Fruit fly (Drosophila melanogaster) whole organism, embryonic: ENCODE results near the gene lectin-29Ca.
A peak's percentile ranks its signal among the peaks of the same experiment; 100 is the strongest.

ENCODE experiments used
- Abd-B ChIP-seq: fragments of 200-800 bp; sonication (Bioruptor generic); optimal IDR thresholded peaks from 2 replicates; lab custom pipeline; 2018; ENCODE audit warnings: missing biosample characterization, mild to moderate bottlenecking, missing genetic modification characterization, moderate library complexity
- Adf1 ChIP-seq: fragments of 200-800 bp; sonication (Bioruptor generic); IDR thresholded peaks from 2 replicates; pipeline ENCODE4 v1.3.6; 2022; ENCODE audit warnings: missing biosample characterization, missing genetic modification characterization
- Asciz ChIP-seq: fragments of 200-800 bp; sonication (Bioruptor generic); optimal IDR thresholded peaks from 2 replicates; lab custom pipeline; 2017; ENCODE audit warnings: missing biosample characterization, mild to moderate bottlenecking, missing genetic modification characterization, missing genetic modification reagents
- BEAF-32 ChIP-seq: fragments of 200-800 bp; sonication (Bioruptor generic); optimal IDR thresholded peaks from 3 replicates; lab custom pipeline; 2017; ENCODE audit warnings: missing biosample characterization, missing genetic modification characterization, mild to moderate bottlenecking, moderate library complexity, missing genetic modification reagents
- CG11093 ChIP-seq: fragments of 200-800 bp; sonication (Bioruptor generic); IDR thresholded peaks from 3 replicates; pipeline ENCODE4 v1.3.6; 2022; ENCODE audit warnings: missing biosample characterization, missing genetic modification characterization
- CG11696 ChIP-seq: fragments of 200-800 bp; sonication (Bioruptor generic); IDR thresholded peaks from 2 replicates; pipeline ENCODE4 v1.3.6; 2022; ENCODE audit warnings: missing biosample characterization, missing genetic modification characterization
- CG12299 ChIP-seq: fragments of 200-800 bp; sonication (Bioruptor generic); optimal IDR thresholded peaks from 2 replicates; lab custom pipeline; 2018; ENCODE audit warnings: missing biosample characterization, mild to moderate bottlenecking, missing genetic modification characterization
- CG12391 ChIP-seq: fragments of 200-800 bp; sonication (Bioruptor generic); optimal IDR thresholded peaks from 3 replicates; lab custom pipeline; 2018; ENCODE audit warnings: missing biosample characterization, mild to moderate bottlenecking, missing genetic modification characterization, moderate library complexity
- CG13287 ChIP-seq: fragments of 200-800 bp; sonication (Bioruptor generic); IDR thresholded peaks from 2 replicates; pipeline ENCODE4 v1.3.6; 2022; ENCODE audit warnings: missing biosample characterization, missing genetic modification characterization; ENCODE audit not compliant: partially characterized antibody
- CG13775 ChIP-seq: fragments of 200-800 bp; sonication (Bioruptor generic); optimal IDR thresholded peaks from 3 replicates; lab custom pipeline; 2017; ENCODE audit warnings: missing biosample characterization, mild to moderate bottlenecking, missing genetic modification characterization
- CG1529 ChIP-seq: fragments of 200-800 bp; sonication (Bioruptor generic); optimal IDR thresholded peaks from 3 replicates; lab custom pipeline; 2018; ENCODE audit warnings: missing biosample characterization, missing genetic modification characterization
- CG15514 ChIP-seq: fragments of 200-800 bp; sonication (Bioruptor generic); optimal IDR thresholded peaks from 3 replicates; lab custom pipeline; 2017; ENCODE audit warnings: missing biosample characterization, missing genetic modification characterization, mild to moderate bottlenecking, moderate library complexity, missing genetic modification reagents
- CG15601 ChIP-seq: fragments of 200-800 bp; sonication (Bioruptor generic); optimal IDR thresholded peaks from 3 replicates; lab custom pipeline; 2019; ENCODE audit warnings: missing biosample characterization, mild to moderate bottlenecking, missing genetic modification characterization, moderate library complexity
- CG15696 ChIP-seq: fragments of 200-800 bp; sonication (Bioruptor generic); optimal IDR thresholded peaks from 2 replicates; lab custom pipeline; 2019; ENCODE audit warnings: missing biosample characterization, mild to moderate bottlenecking, missing genetic modification characterization, moderate library complexity
- CG17359 ChIP-seq: fragments of 200-800 bp; sonication (Bioruptor generic); optimal IDR thresholded peaks from 3 replicates; lab custom pipeline; 2018; ENCODE audit warnings: missing biosample characterization, mild to moderate bottlenecking, missing genetic modification characterization, moderate library complexity
- CG18011 ChIP-seq: fragments of 200-800 bp; sonication (Bioruptor generic); optimal IDR thresholded peaks from 2 replicates; lab custom pipeline; 2017; ENCODE audit warnings: missing biosample characterization, missing genetic modification characterization, mild to moderate bottlenecking, moderate library complexity, missing genotype
- CG2678 ChIP-seq: fragments of 200-800 bp; sonication (Bioruptor generic); optimal IDR thresholded peaks from 3 replicates; lab custom pipeline; 2019; ENCODE audit warnings: missing biosample characterization, mild to moderate bottlenecking, missing genetic modification characterization, moderate library complexity
- CG34422 ChIP-seq: fragments of 200-800 bp; sonication (Bioruptor generic); IDR thresholded peaks from 3 replicates; pipeline ENCODE4 v1.3.6; 2022; ENCODE audit warnings: missing biosample characterization, missing genetic modification characterization
- CG5180 ChIP-seq: fragments of 200-800 bp; sonication (Bioruptor generic); optimal IDR thresholded peaks from 3 replicates; lab custom pipeline; 2017; ENCODE audit warnings: missing biosample characterization, missing genetic modification characterization, mild to moderate bottlenecking, moderate library complexity, missing genetic modification reagents
- CG7745 ChIP-seq: fragments of 200-800 bp; sonication (Bioruptor generic); optimal IDR thresholded peaks from 2 replicates; lab custom pipeline; 2018; ENCODE audit warnings: missing biosample characterization, mild to moderate bottlenecking, missing genetic modification characterization, moderate library complexity
- CG8478 ChIP-seq: fragments of >200 bp; optimal IDR thresholded peaks from 2 replicates; lab custom pipeline; 2018
- Drgx ChIP-seq: fragments of 200-800 bp; sonication (Bioruptor generic); IDR thresholded peaks from 2 replicates; pipeline ENCODE4 v1.3.6; 2022; ENCODE audit warnings: missing biosample characterization, missing genetic modification characterization
- NFAT ChIP-seq: fragments of 200-800 bp; sonication (Bioruptor generic); IDR thresholded peaks from 2 replicates; pipeline ENCODE4 v1.3.6; 2022; ENCODE audit warnings: missing biosample characterization, missing genetic modification characterization
- Oaz ChIP-seq: fragments of 200-800 bp; sonication (Bioruptor generic); IDR thresholded peaks from 2 replicates; pipeline ENCODE4 v1.3.6; 2022; ENCODE audit warnings: missing biosample characterization, missing genetic modification characterization
- Rx ChIP-seq: fragments of 200-800 bp; sonication (Bioruptor generic); IDR thresholded peaks from 2 replicates; pipeline ENCODE4 v1.3.6; 2022; ENCODE audit warnings: missing biosample characterization, missing genetic modification characterization
- Six4 ChIP-seq: fragments of 200-800 bp; sonication (Bioruptor generic); optimal IDR thresholded peaks from 2 replicates; lab custom pipeline; 2016; ENCODE audit warnings: missing biosample characterization, missing genetic modification characterization
- Stat92E ChIP-seq, 3 experiments: fragments of >200 bp in 2 of 3; fragments of 200-800 bp in 1 of 3; sonication (Bioruptor generic) in 1 of 3; optimal IDR thresholded peaks; 2 replicates each; lab custom pipeline; 2017 to 2019; ENCODE audit warnings: missing biosample characterization in 3 of 3, missing genetic modification characterization in 3 of 3, mild to moderate bottlenecking in 1 of 3, moderate library complexity in 1 of 3
- Tbp ChIP-seq: fragments of >200 bp; optimal IDR thresholded peaks from 2 replicates; lab custom pipeline; 2018; ENCODE audit warnings: missing biosample characterization, missing genetic modification characterization
- Xrp1 ChIP-seq: fragments of 200-800 bp; sonication (Bioruptor generic); IDR thresholded peaks from 2 replicates; pipeline ENCODE4 v1.3.6; 2022; ENCODE audit warnings: missing biosample characterization, missing genetic modification characterization
- ap ChIP-seq: fragments of 200-800 bp; sonication (Bioruptor generic); IDR thresholded peaks from 2 replicates; pipeline ENCODE4 v1.3.6; 2022; ENCODE audit warnings: missing biosample characterization, missing genetic modification characterization
- ato ChIP-seq: fragments of 200-800 bp; sonication (Bioruptor generic); IDR thresholded peaks from 2 replicates; pipeline ENCODE4 v1.3.6; 2022; ENCODE audit warnings: missing biosample characterization, missing genetic modification characterization; ENCODE audit not compliant: partially characterized antibody
- chm ChIP-seq: fragments of 200-800 bp; sonication (Bioruptor generic); IDR thresholded peaks from 2 replicates; pipeline ENCODE4 v1.3.6; 2022; ENCODE audit warnings: missing biosample characterization, missing genetic modification characterization
- croc ChIP-seq: fragments of 200-800 bp; sonication (Bioruptor generic); conservative IDR thresholded peaks from 3 replicates; pipeline ENCODE4 v1.3.6; 2022; ENCODE audit warnings: missing biosample characterization, missing genetic modification characterization
- cwo ChIP-seq: fragments of 200-800 bp; sonication (Bioruptor generic); optimal IDR thresholded peaks from 3 replicates; lab custom pipeline; 2017; ENCODE audit warnings: missing biosample characterization, missing genetic modification characterization, mild to moderate bottlenecking, moderate library complexity, missing genetic modification reagents
- dmrt11E ChIP-seq: fragments of 200-800 bp; sonication (Bioruptor generic); optimal IDR thresholded peaks from 3 replicates; lab custom pipeline; 2018; ENCODE audit warnings: missing biosample characterization, mild to moderate bottlenecking, missing genetic modification characterization, moderate library complexity
- dmrt99B ChIP-seq: fragments of 200-800 bp; sonication (Bioruptor generic); optimal IDR thresholded peaks from 2 replicates; lab custom pipeline; 2018; ENCODE audit warnings: missing biosample characterization, mild to moderate bottlenecking, missing genetic modification characterization, moderate library complexity
- dpn ChIP-seq, 2 experiments: fragments of 200-800 bp; sonication (Bioruptor generic); optimal IDR thresholded peaks; 3 replicates each; lab custom pipeline; 2016; ENCODE audit warnings: missing biosample characterization in 2 of 2, missing genetic modification characterization in 2 of 2
- hth ChIP-seq: fragments of >200 bp; optimal IDR thresholded peaks from 2 replicates; lab custom pipeline; 2017; ENCODE audit warnings: inconsistent platforms
- jing ChIP-seq: fragments of 200-800 bp; sonication (Bioruptor generic); optimal IDR thresholded peaks from 2 replicates; lab custom pipeline; 2018; ENCODE audit warnings: missing biosample characterization, mild to moderate bottlenecking, missing genetic modification characterization
- otp ChIP-seq: fragments of 200-800 bp; sonication (Bioruptor generic); IDR thresholded peaks from 3 replicates; pipeline ENCODE4, ENCODE4 v1.3.6; 2022; ENCODE audit warnings: missing biosample characterization, missing genetic modification characterization
- peb ChIP-seq: fragments of 200-800 bp; sonication (Bioruptor generic); IDR thresholded peaks from 2 replicates; pipeline ENCODE4 v1.3.6; 2022; ENCODE audit warnings: missing biosample characterization, missing genetic modification characterization
- phol ChIP-seq: fragments of 200-800 bp; sonication (Bioruptor generic); optimal IDR thresholded peaks from 3 replicates; lab custom pipeline; 2018; ENCODE audit warnings: missing biosample characterization, mild to moderate bottlenecking, missing genetic modification characterization, moderate library complexity
- psq ChIP-seq: fragments of 200-800 bp; sonication (Bioruptor generic); optimal IDR thresholded peaks from 2 replicates; lab custom pipeline; 2017; ENCODE audit warnings: missing biosample characterization, missing genetic modification characterization
- sd ChIP-seq: fragments of 200-800 bp; sonication (Bioruptor generic); optimal IDR thresholded peaks from 3 replicates; lab custom pipeline; 2018; ENCODE audit warnings: missing biosample characterization, mild to moderate bottlenecking, missing genetic modification characterization, moderate library complexity
- sim ChIP-seq: fragments of 200-800 bp; sonication (Bioruptor generic); IDR thresholded peaks from 2 replicates; pipeline ENCODE4 v1.3.6; 2022; ENCODE audit warnings: missing biosample characterization, missing genetic modification characterization
- toy ChIP-seq: fragments of 200-800 bp; sonication (Bioruptor generic); IDR thresholded peaks from 2 replicates; pipeline ENCODE4 v1.3.6; 2022; ENCODE audit warnings: missing biosample characterization, missing genetic modification characterization
- tx ChIP-seq: fragments of 200-800 bp; sonication (Bioruptor generic); optimal IDR thresholded peaks from 2 replicates; lab custom pipeline; 2016; ENCODE audit warnings: missing biosample characterization, missing genetic modification characterization
- wor ChIP-seq: fragments of 200-800 bp; sonication (Bioruptor generic); IDR thresholded peaks from 2 replicates; pipeline ENCODE4 v1.3.6; 2022; ENCODE audit warnings: missing biosample characterization, missing genetic modification characterization
- yki ChIP-seq: fragments of >200 bp; optimal IDR thresholded peaks from 3 replicates; lab custom pipeline; 2018

Gene lectin-29Ca

DNA sequence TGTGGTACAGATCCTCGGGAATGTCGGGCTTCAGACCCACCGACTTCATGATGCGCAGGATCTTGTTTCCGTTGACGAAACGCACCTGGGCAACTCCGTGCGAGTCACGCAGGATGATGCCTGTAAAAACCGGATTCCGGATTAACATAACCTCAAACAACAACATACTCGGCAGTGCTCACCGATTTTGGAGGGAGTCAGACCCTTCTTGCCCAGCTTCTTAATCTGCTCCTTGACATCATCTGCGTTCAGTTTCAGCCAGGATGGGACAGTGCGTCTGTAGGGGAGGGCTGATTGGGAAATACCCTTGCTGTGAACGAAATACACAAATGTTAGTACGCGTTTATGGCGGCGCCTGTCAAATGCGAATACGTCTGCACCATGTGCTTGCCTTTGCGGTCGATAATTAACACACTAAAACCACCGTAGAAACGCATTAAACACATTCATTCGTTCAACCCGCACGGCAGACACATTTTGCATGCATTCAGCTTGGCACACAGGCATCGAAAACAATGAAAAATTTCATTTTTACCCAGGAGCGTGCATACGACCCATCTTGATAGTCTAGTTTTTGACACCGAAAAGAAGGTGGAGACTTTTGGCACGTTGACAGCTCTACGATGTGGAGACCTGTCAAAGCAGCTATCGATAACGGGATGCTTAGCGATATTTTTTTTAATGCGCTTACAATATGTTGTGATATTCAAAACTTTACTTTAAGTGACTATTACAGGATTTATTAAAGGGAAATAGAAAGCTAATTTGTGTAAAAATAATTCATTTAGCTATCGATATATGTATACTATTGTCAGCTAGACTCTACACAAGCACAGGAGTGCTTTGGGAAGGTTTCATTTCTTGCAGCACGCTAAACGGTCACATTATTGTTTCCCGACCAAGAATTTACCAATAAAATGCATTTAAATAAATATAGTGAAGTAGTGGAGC is 29.8 kb downstream of the lectin-29Ca start, which contains the start of the genes RpS13 and CSN8 (continued):
- TF ChIP-seq CG15601 = peak; percentile 31
- peak; percentile 10 for TF ChIP-seq CG17359 (tag; lab: Kevin White, UChicago)
- TF ChIP-seq dpn (GFP tag; optimal IDR thresholded peaks at IDR 0.05; lab: Kevin White, UChicago) = no peak
- TF ChIP-seq Six4 (GFP tag; lab: Kevin White, UChicago) = no peak
- peak; percentile 70 for TF ChIP-seq phol (tag; lab: Kevin White, UChicago)
- no peak for TF ChIP-seq yki (lab: Kevin White, UChicago)
- TF ChIP-seq peb (GFP tag; lab: Robert Waterston, UW) = no peak
- no peak for TF ChIP-seq dmrt99B (tag; lab: Kevin White, UChicago)
- TF ChIP-seq CG2678 (tag; lab: Kevin White, UChicago) = peak; percentile 26
- TF ChIP-seq CG7745 = no peak
- peak; percentile 94 for TF ChIP-seq CG18011 (GFP tag; lab: Kevin White, UChicago)
- no peak for TF ChIP-seq Rx (GFP tag; lab: Robert Waterston, UW)
- TF ChIP-seq dmrt11E (tag; lab: Kevin White, UChicago) = no peak
- no peak for TF ChIP-seq Xrp1 (GFP tag; lab: Robert Waterston, UW)
- TF ChIP-seq CG15514 (GFP tag; lab: Kevin White, UChicago) = peak; percentile 60
- TF ChIP-seq Drgx (GFP tag; lab: Robert Waterston, UW) = peak; percentile 16; the same call in 1 of the 2 replicates
- no peak for TF ChIP-seq Tbp (GFP tag; lab: Kevin White, UChicago)
- TF ChIP-seq otp (GFP tag; lab: Robert Waterston, UW) = no peak
- no peak for TF ChIP-seq CG1529 (GFP tag; lab: Kevin White, UChicago)
- TF ChIP-seq psq = no peak
- no peak for TF ChIP-seq croc (GFP tag; lab: Robert Waterston, UW)
- TF ChIP-seq ato (GFP tag; lab: Robert Waterston, UW) = peak; percentile 75
- TF ChIP-seq CG12299 (tag; lab: Kevin White, UChicago) = peak; percentile 56
- TF ChIP-seq CG15696 (tag; lab: Kevin White, UChicago) = no peak
- TF ChIP-seq CG34422 (GFP tag; lab: Robert Waterston, UW) = peak; percentile 62; the same call in 1 of the 3 replicates
- TF ChIP-seq tx (GFP tag; lab: Kevin White, UChicago) = no peak
- no peak for TF ChIP-seq sim (GFP tag; lab: Robert Waterston, UW)
- peak; percentile 41 for TF ChIP-seq CG12391 (tag; lab: Kevin White, UChicago)
- no peak for TF ChIP-seq jing
- TF ChIP-seq NFAT = no peak
- TF ChIP-seq CG13287 (GFP tag; lab: Robert Waterston, UW) = peak; percentile 96
- 0 out of 2 replicates have a peak, but pooled peaks have one; percentile 4 for TF ChIP-seq chm (GFP tag; lab: Robert Waterston, UW)
- TF ChIP-seq CG11093 (GFP tag; lab: Robert Waterston, UW) = no peak
- TF ChIP-seq Stat92E (GFP tag; optimal IDR thresholded peaks at IDR 0.05; lab: Kevin White, UChicago) = no peak
- no peak for TF ChIP-seq cwo (GFP tag; lab: Kevin White, UChicago)
- no peak for TF ChIP-seq CG5180 (GFP tag; lab: Kevin White, UChicago)
- TF ChIP-seq CG8478 (lab: Kevin White, UChicago) = no peak
- no peak for TF ChIP-seq CG11696 (GFP tag; lab: Robert Waterston, UW)
- TF ChIP-seq wor (GFP tag; lab: Robert Waterston, UW) = no peak
- TF ChIP-seq Asciz (GFP tag; lab: Kevin White, UChicago) = peak; percentile 37
- TF ChIP-seq Oaz (GFP tag; lab: Robert Waterston, UW) = no peak
- TF ChIP-seq toy (GFP tag; lab: Robert Waterston, UW) = no peak
- TF ChIP-seq CG13775 (GFP tag; lab: Kevin White, UChicago) = peak; percentile 27
- peak; percentile 96 for TF ChIP-seq BEAF-32 (GFP tag; lab: Kevin White, UChicago)
- no peak for TF ChIP-seq hth (lab: Kevin White, UChicago)
- TF ChIP-seq Adf1 (GFP tag; lab: Robert Waterston, UW) = no peak
- no peak for TF ChIP-seq ap (GFP tag; lab: Robert Waterston, UW)
- TF ChIP-seq sd = peak; percentile 27
- TF ChIP-seq Abd-B (GFP tag; lab: Kevin White, UChicago) = no peak
